Worm (Caenorhabditis elegans) whole organism, L4/young adult: ENCODE data around the gene ZK1098.2.

Experiments
- W03F9.2 ChIP-seq: fragments of 150-350 bp; optimal IDR thresholded peaks from 2 replicates; lab custom pipeline; 2014; ENCODE audit warnings: missing biosample characterization, missing genetic modification characterization
- dao-5 ChIP-seq: sonication (generic microtip); optimal IDR thresholded peaks from 2 replicates; lab custom pipeline; 2016; ENCODE audit warnings: missing genotype, missing genetic modification characterization, moderate library complexity, missing compliant biosample characterization
- him-1 ChIP-seq: sonication (generic microtip); optimal IDR thresholded peaks from 2 replicates; lab custom pipeline; 2016; ENCODE audit warnings: missing genotype, missing genetic modification reagents, missing genetic modification characterization, missing compliant biosample characterization

DNA sequence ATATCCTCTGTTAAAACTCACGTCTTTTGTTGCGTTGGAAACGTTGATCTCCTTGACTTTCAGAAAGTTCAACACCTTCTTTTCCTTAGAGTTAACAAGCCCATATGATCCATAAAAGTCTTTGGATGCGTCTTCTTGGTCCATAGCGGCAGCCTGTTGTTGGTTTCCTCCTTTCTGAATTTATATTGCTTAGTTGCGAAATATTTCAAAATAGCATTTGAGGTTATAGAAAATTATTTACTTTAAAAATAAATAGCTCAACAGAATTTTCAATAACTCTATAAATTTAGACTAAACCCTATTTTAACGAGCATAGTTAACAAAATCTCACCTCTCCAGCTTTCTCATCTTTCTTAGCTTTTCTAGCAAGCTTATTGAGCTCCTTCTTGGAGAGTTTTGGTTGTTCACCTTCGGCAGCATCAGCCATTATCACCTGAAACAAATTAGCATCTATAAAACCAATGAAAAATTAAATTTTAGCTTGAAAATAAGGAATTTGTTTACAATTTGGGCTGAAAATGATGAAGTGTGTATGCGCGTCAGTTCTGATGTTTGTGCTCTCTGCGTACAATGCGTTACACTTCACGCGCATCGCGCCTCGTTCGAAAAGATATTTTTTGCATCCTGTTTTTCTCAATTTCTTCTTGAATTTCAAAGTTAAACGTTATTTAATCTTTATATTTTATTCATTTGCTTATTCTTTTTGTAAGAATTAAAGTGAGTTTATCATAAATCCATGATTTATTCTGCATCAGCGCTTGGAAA lies 38.0 kb upstream of the ZK1098.2 start, which contains the start of the genes dars-1 and ctr-9:
- no peak for TF ChIP-seq him-1
- no peak for TF ChIP-seq dao-5
- TF ChIP-seq W03F9.2 (tag; lab: Kevin White, UChicago) = peak; percentile 18
